Fruit fly (Drosophila melanogaster): Measurements from ENCODE around the gene Polr2A.

The Polr2A gene

dm6 chrX:11548701-11549100, 21.4 kb downstream of the Polr2A start (continued):
- TF ChIP-seq chn (GFP tag; optimal IDR thresholded peaks at IDR 0.05) = peak; percentile 27
- no peak for TF ChIP-seq hkb (optimal IDR thresholded peaks at IDR 0.05)
- peak; percentile 52; the same call in 1 of the 2 replicates for TF ChIP-seq hkb (GFP tag; IDR thresholded peaks at IDR 0.05)
- peak; percentile 8; the same call in 1 of the 2 replicates for TF ChIP-seq lmd (GFP tag; IDR thresholded peaks at IDR 0.05)
- peak; percentile 30; the same call in 1 of the 3 replicates for TF ChIP-seq otp (GFP tag; IDR thresholded peaks at IDR 0.05)
- peak; percentile 43 for TF ChIP-seq pnt (GFP tag; optimal IDR thresholded peaks at IDR 0.05)
- peak; percentile 47 for TF ChIP-seq Ssrp (tag; optimal IDR thresholded peaks at IDR 0.05)
- TF ChIP-seq CG1603 (tag; optimal IDR thresholded peaks at IDR 0.05) = peak; percentile 67
- peak; percentile 51 for TF ChIP-seq Sox102F (GFP tag; optimal IDR thresholded peaks at IDR 0.05)
- peak; percentile 43 for TF ChIP-seq CG3838 (GFP tag; optimal IDR thresholded peaks at IDR 0.05)
- no peak for TF ChIP-seq ewg (GFP tag; optimal IDR thresholded peaks at IDR 0.05)
- TF ChIP-seq Max (GFP tag; optimal IDR thresholded peaks at IDR 0.05) = peak; percentile 15
- TF ChIP-seq Blimp-1 (GFP tag; optimal IDR thresholded peaks at IDR 0.05) = peak; percentile 67
- peak; percentile 38 for TF ChIP-seq CG5245 (GFP tag; optimal IDR thresholded peaks at IDR 0.05)
- TF ChIP-seq vvl (GFP tag; IDR thresholded peaks at IDR 0.05) = peak; percentile 57
- peak; percentile 3 for TF ChIP-seq CG2875 (GFP tag; optimal IDR thresholded peaks at IDR 0.05)
- peak in 1 of 2 experiments; percentile 21 for TF ChIP-seq dpn (GFP tag; optimal IDR thresholded peaks at IDR 0.05)
- peak; percentile 50 for TF ChIP-seq CG4424 (GFP tag; optimal IDR thresholded peaks at IDR 0.05)
- TF ChIP-seq row (GFP tag; IDR thresholded peaks at IDR 0.05) = peak; percentile 47; the same call in 1 of the 3 replicates
- TF ChIP-seq btn (GFP tag; optimal IDR thresholded peaks at IDR 0.05) = peak; percentile 4
- peak; percentile 52 for TF ChIP-seq Chrac-16 (GFP tag; optimal IDR thresholded peaks at IDR 0.05)
- TF ChIP-seq CG1024 (GFP tag; IDR thresholded peaks at IDR 0.05) = 0 out of 2 replicates have a peak, but pooled peaks have one; percentile 29
- peak; percentile 50 for TF ChIP-seq gsb-n (tag; optimal IDR thresholded peaks at IDR 0.05)
- TF ChIP-seq tap (tag; optimal IDR thresholded peaks at IDR 0.05) = peak; percentile 17
- peak; percentile 34 for TF ChIP-seq NC2α (GFP tag; optimal IDR thresholded peaks at IDR 0.05)
- peak; percentile 29 for TF ChIP-seq lab (GFP tag; optimal IDR thresholded peaks at IDR 0.05)
- peak; percentile 25; the same call in 1 of the 2 replicates for TF ChIP-seq Rx (GFP tag; IDR thresholded peaks at IDR 0.05)
- TF ChIP-seq CG10267 (tag; optimal IDR thresholded peaks at IDR 0.05) = peak; percentile 64
- TF ChIP-seq Oli (tag; optimal IDR thresholded peaks at IDR 0.05) = peak; percentile 41
- no peak for TF ChIP-seq HmgZ (tag; optimal IDR thresholded peaks at IDR 0.05)
- no peak for TF ChIP-seq gcm2 (GFP tag; optimal IDR thresholded peaks at IDR 0.05)
- TF ChIP-seq az2 (GFP tag; optimal IDR thresholded peaks at IDR 0.05) = peak; percentile 54
- no peak for TF ChIP-seq D (optimal IDR thresholded peaks at IDR 0.05)
- peak; percentile 54 for TF ChIP-seq D (GFP tag; optimal IDR thresholded peaks at IDR 0.05)
- peak; percentile 59 for TF ChIP-seq CG7839 (tag; optimal IDR thresholded peaks at IDR 0.05)
- TF ChIP-seq GATAe (GFP tag; conservative IDR thresholded peaks at IDR 0.05) = no peak
- peak; percentile 20; the same call in 1 of the 2 replicates for TF ChIP-seq CG11696 (GFP tag; IDR thresholded peaks at IDR 0.05)
- peak; percentile 55 for TF ChIP-seq tin (GFP tag; optimal IDR thresholded peaks at IDR 0.05)
- TF ChIP-seq CG1602 (GFP tag; optimal IDR thresholded peaks at IDR 0.05) = peak; percentile 11
- TF ChIP-seq CG8359 (GFP tag; optimal IDR thresholded peaks at IDR 0.05; ENCODE audit: borderline replicate concordance) = peak; percentile 30
- peak; percentile 18 for TF ChIP-seq ind (GFP tag; optimal IDR thresholded peaks at IDR 0.05)
- peak; percentile 72 for TF ChIP-seq CG2712 (tag; optimal IDR thresholded peaks at IDR 0.05)
- peak in 1 of 3 experiments; percentile 68 for TF ChIP-seq lola (GFP tag; optimal IDR thresholded peaks at IDR 0.05)
- TF ChIP-seq Oaz (GFP tag; IDR thresholded peaks at IDR 0.05) = no peak
- TF ChIP-seq CG8924 (tag; optimal IDR thresholded peaks at IDR 0.05) = peak; percentile 41
- peak; percentile 31; the same call in 1 of the 2 replicates for TF ChIP-seq CG10959 (GFP tag; IDR thresholded peaks at IDR 0.05)
- TF ChIP-seq CG9932 (GFP tag; IDR thresholded peaks at IDR 0.05) = no peak
- peak; percentile 15 for TF ChIP-seq CG13624 (GFP tag; optimal IDR thresholded peaks at IDR 0.05)
- TF ChIP-seq dmrt99B (tag; optimal IDR thresholded peaks at IDR 0.05) = peak; percentile 51
- no peak for TF ChIP-seq CG14965 (GFP tag; optimal IDR thresholded peaks at IDR 0.05; ENCODE audit: borderline replicate concordance)
- TF ChIP-seq CG2202 (tag; optimal IDR thresholded peaks at IDR 0.05) = peak; percentile 35

Measured in whole organism, embryonic.